Worm (Caenorhabditis elegans) whole organism, young adult: ENCODE data around the gene bli-2.
A peak's percentile ranks its signal among the peaks of the same experiment; 100 is the strongest.

Experiments used
- B0261.1 ChIP-seq: sonication (generic microtip); optimal IDR thresholded peaks from 2 replicates; lab custom pipeline; 2016; ENCODE audit warnings: mild to moderate bottlenecking, missing genetic modification characterization, moderate library complexity, missing compliant biosample characterization
- B0336.3 ChIP-seq: fragments of 200-800 bp; sonication (Bioruptor generic); IDR thresholded peaks from 2 replicates; pipeline ENCODE4 v1.3.6; 2022; ENCODE audit warnings: missing genetic modification characterization, missing compliant biosample characterization
- F10E7.11 ChIP-seq: sonication (generic microtip); optimal IDR thresholded peaks from 2 replicates; lab custom pipeline; 2017; ENCODE audit warnings: mild to moderate bottlenecking, missing genetic modification characterization, moderate library complexity, missing compliant biosample characterization
- F23B12.7 ChIP-seq: sonication (generic microtip); optimal IDR thresholded peaks from 2 replicates; lab custom pipeline; 2017; ENCODE audit warnings: missing genetic modification characterization, mild to moderate bottlenecking, missing compliant biosample characterization, antibody characterized with exemption, moderate library complexity; ENCODE audit not compliant: insufficient read depth
- F57A8.1 ChIP-seq: fragments of 200-800 bp; sonication (Bioruptor generic); optimal IDR thresholded peaks from 2 replicates; lab custom pipeline; 2018; ENCODE audit warnings: mild to moderate bottlenecking, missing genetic modification characterization, moderate library complexity, missing compliant biosample characterization
- K12H6.12 ChIP-seq: fragments of 200-800 bp; sonication (Bioruptor generic); optimal IDR thresholded peaks from 2 replicates; lab custom pipeline; 2018; ENCODE audit warnings: mild to moderate bottlenecking, missing genetic modification characterization, missing compliant biosample characterization
- Y53G8AR.9 ChIP-seq: fragments of 200-800 bp; sonication (Bioruptor generic); conservative IDR thresholded peaks from 2 replicates; pipeline ENCODE4 v1.3.6; 2022; ENCODE audit warnings: missing genetic modification reagents, missing genetic modification characterization, missing compliant biosample characterization
- Y56A3A.18 ChIP-seq: fragments of 200-800 bp; sonication (Bioruptor generic); IDR thresholded peaks from 2 replicates; pipeline ENCODE4 v1.3.6; 2022; ENCODE audit warnings: missing genetic modification reagents, missing genetic modification characterization, missing compliant biosample characterization
- Y79H2A.3 ChIP-seq: fragments of 200-800 bp; sonication (Bioruptor generic); conservative IDR thresholded peaks from 2 replicates; pipeline ENCODE4 v1.3.6; 2022; ENCODE audit warnings: missing genetic modification reagents, missing genetic modification characterization, missing compliant biosample characterization
- aptf-2 ChIP-seq: fragments of 200-800 bp; sonication (Bioruptor generic); conservative IDR thresholded peaks from 2 replicates; pipeline ENCODE4 v1.3.6; 2022; ENCODE audit warnings: missing genetic modification reagents, missing genetic modification characterization, missing compliant biosample characterization
- attf-5 ChIP-seq: fragments of 200-800 bp; sonication (Bioruptor generic); optimal IDR thresholded peaks from 2 replicates; lab custom pipeline; 2018; ENCODE audit warnings: mild to moderate bottlenecking, missing genetic modification characterization, missing compliant biosample characterization
- bed-1 ChIP-seq: fragments of 200-800 bp; sonication (Bioruptor generic); IDR thresholded peaks from 2 replicates; pipeline ENCODE4 v1.3.6; 2022; ENCODE audit warnings: missing genetic modification reagents, missing genetic modification characterization, missing compliant biosample characterization
- bed-2 ChIP-seq: fragments of 200-800 bp; sonication (Bioruptor generic); IDR thresholded peaks from 2 replicates; pipeline ENCODE4 v1.3.6; 2022; ENCODE audit warnings: missing genetic modification reagents, missing genetic modification characterization, missing compliant biosample characterization
- ccch-3 ChIP-seq: fragments of 200-800 bp; sonication (Bioruptor generic); optimal IDR thresholded peaks from 2 replicates; lab custom pipeline; 2018; ENCODE audit warnings: mild to moderate bottlenecking, missing genetic modification characterization, missing compliant biosample characterization
- cebp-1 ChIP-seq, 2 experiments: fragments of 200-800 bp in 1 of 2; sonication (Bioruptor generic) in 1 of 2; sonication (generic microtip) in 1 of 2; IDR thresholded peaks in 1 of 2; optimal IDR thresholded peaks in 1 of 2; 2 replicates each; pipeline versions ENCODE4 v1.3.6 to Lab custom; 2017 to 2022; ENCODE audit warnings: missing compliant biosample characterization in 2 of 2, missing genetic modification characterization in 2 of 2, mild to moderate bottlenecking in 1 of 2, missing genetic modification reagents in 1 of 2, moderate library complexity in 1 of 2
- cebp-2 ChIP-seq: fragments of 200-800 bp; sonication (Bioruptor generic); IDR thresholded peaks from 2 replicates; pipeline ENCODE4 v1.3.6; 2022; ENCODE audit warnings: missing genetic modification characterization, missing compliant biosample characterization
- ceh-100 ChIP-seq: fragments of 200-800 bp; sonication (Bioruptor generic); IDR thresholded peaks from 2 replicates; pipeline ENCODE4 v1.3.6; 2022; ENCODE audit warnings: missing genetic modification reagents, missing genetic modification characterization, missing compliant biosample characterization
- chd-7 ChIP-seq: sonication (generic microtip); optimal IDR thresholded peaks from 2 replicates; lab custom pipeline; 2016; ENCODE audit warnings: mild to moderate bottlenecking, missing genetic modification characterization, moderate library complexity, missing compliant biosample characterization
- die-1 ChIP-seq: sonication (generic microtip); optimal IDR thresholded peaks from 2 replicates; lab custom pipeline; 2016; ENCODE audit warnings: missing genotype, mild to moderate bottlenecking, missing genetic modification characterization, missing compliant biosample characterization
- dox-1 ChIP-seq: fragments of 200-800 bp; sonication (Bioruptor generic); IDR thresholded peaks from 2 replicates; pipeline ENCODE4 v1.3.6; 2022; ENCODE audit warnings: missing genetic modification reagents, missing genetic modification characterization, missing compliant biosample characterization
- egl-18 ChIP-seq: fragments of 200-800 bp; sonication (Bioruptor generic); IDR thresholded peaks from 2 replicates; pipeline ENCODE4 v1.3.6; 2022; ENCODE audit warnings: missing genetic modification reagents, missing genetic modification characterization, missing compliant biosample characterization
- hrde-1 ChIP-seq: sonication (generic microtip); optimal IDR thresholded peaks from 2 replicates; lab custom pipeline; 2016; ENCODE audit warnings: missing genetic modification characterization, mild to moderate bottlenecking, missing compliant biosample characterization, moderate library complexity, missing genotype, missing genetic modification reagents, borderline replicate concordance
- lag-1 ChIP-seq: fragments of 200-800 bp; sonication (Bioruptor generic); IDR thresholded peaks from 2 replicates; pipeline ENCODE4 v1.3.6; 2022; ENCODE audit warnings: missing genetic modification reagents, missing genetic modification characterization, missing compliant biosample characterization
- lin-40 ChIP-seq: sonication (generic microtip); optimal IDR thresholded peaks from 2 replicates; lab custom pipeline; 2016; ENCODE audit warnings: missing genetic modification characterization, mild to moderate bottlenecking, missing compliant biosample characterization, missing genotype, missing genetic modification reagents
- lin-54 ChIP-seq: fragments of 200-800 bp; sonication (Bioruptor generic); optimal IDR thresholded peaks from 2 replicates; lab custom pipeline; 2018; ENCODE audit warnings: mild to moderate bottlenecking, missing genetic modification characterization, missing compliant biosample characterization
- madf-10 ChIP-seq: sonication (generic microtip); optimal IDR thresholded peaks from 2 replicates; lab custom pipeline; 2016; ENCODE audit warnings: mild to moderate bottlenecking, missing genetic modification characterization, missing compliant biosample characterization
- madf-6 ChIP-seq: fragments of 200-800 bp; sonication (Bioruptor generic); IDR thresholded peaks from 2 replicates; pipeline ENCODE4 v1.3.6; 2022; ENCODE audit warnings: missing genetic modification reagents, missing genetic modification characterization, missing compliant biosample characterization
- nfya-2 ChIP-seq: fragments of 200-800 bp; sonication (Bioruptor generic); IDR thresholded peaks from 2 replicates; pipeline ENCODE4 v1.3.6; 2022; ENCODE audit warnings: missing genetic modification reagents, missing genetic modification characterization, missing compliant biosample characterization
- nhr-120 ChIP-seq: fragments of 200-800 bp; sonication (Bioruptor generic); IDR thresholded peaks from 2 replicates; pipeline ENCODE4 v1.3.6; 2022; ENCODE audit warnings: missing genetic modification characterization, missing compliant biosample characterization
- nhr-27 ChIP-seq: fragments of 200-800 bp; sonication (Bioruptor generic); optimal IDR thresholded peaks from 2 replicates; lab custom pipeline; 2018; ENCODE audit warnings: mild to moderate bottlenecking, missing genetic modification characterization, moderate library complexity, missing compliant biosample characterization
- nhr-80 ChIP-seq: sonication (generic microtip); optimal IDR thresholded peaks from 2 replicates; lab custom pipeline; 2016; ENCODE audit warnings: missing genetic modification characterization, missing compliant biosample characterization
- pbrm-1 ChIP-seq: fragments of 200-800 bp; sonication (Bioruptor generic); IDR thresholded peaks from 2 replicates; pipeline ENCODE4 v1.3.6; 2022; ENCODE audit warnings: missing genetic modification reagents, missing genetic modification characterization, missing compliant biosample characterization
- sea-2 ChIP-seq: fragments of 200-800 bp; sonication (Bioruptor generic); IDR thresholded peaks from 2 replicates; pipeline ENCODE4 v1.3.6; 2022; ENCODE audit warnings: missing genetic modification characterization, missing compliant biosample characterization
- snpc-1.1 ChIP-seq: sonication (generic microtip); optimal IDR thresholded peaks from 2 replicates; lab custom pipeline; 2017; ENCODE audit warnings: missing genetic modification characterization, mild to moderate bottlenecking, missing compliant biosample characterization, antibody characterized with exemption, moderate library complexity, missing genotype, missing genetic modification reagents; ENCODE audit not compliant: insufficient read depth
- snpc-1.3 ChIP-seq: sonication (generic microtip); optimal IDR thresholded peaks from 2 replicates; lab custom pipeline; 2017; ENCODE audit warnings: missing genetic modification characterization, mild to moderate bottlenecking, missing compliant biosample characterization, antibody characterized with exemption, moderate library complexity, missing genotype, missing genetic modification reagents; ENCODE audit not compliant: insufficient read depth
- tlf-1 ChIP-seq: fragments of 200-800 bp; sonication (Bioruptor generic); optimal IDR thresholded peaks from 2 replicates; lab custom pipeline; 2018; ENCODE audit warnings: mild to moderate bottlenecking, missing genetic modification characterization, missing compliant biosample characterization
- zfh-2 ChIP-seq: fragments of 200-800 bp; sonication (Bioruptor generic); conservative IDR thresholded peaks from 2 replicates; pipeline ENCODE4 v1.3.6; 2022; ENCODE audit warnings: missing genetic modification reagents, missing genetic modification characterization, missing compliant biosample characterization

bli-2 gene

DNA sequence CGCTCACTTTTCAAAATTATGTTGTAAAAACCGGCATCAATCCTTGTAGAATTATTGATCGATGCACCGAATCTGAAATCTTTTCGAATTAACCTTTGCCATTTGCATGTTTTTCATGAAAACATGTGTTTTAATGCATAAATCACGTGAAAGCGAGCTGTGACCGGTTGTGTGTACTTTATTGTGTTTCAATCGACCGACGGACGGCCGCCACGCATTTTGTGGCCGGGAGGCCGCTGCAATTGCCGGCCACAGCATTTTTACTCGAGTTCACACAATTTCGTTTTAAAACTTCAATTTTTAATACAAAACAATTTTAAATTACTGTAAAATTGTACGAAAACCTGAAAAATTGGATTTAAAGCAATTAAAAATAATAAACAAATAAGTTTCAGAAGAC lies 36.7 kb upstream of the bli-2 start, which contains the start of gene C25H3.11 (continued):
- TF ChIP-seq cebp-1 (GFP tag; IDR thresholded peaks at IDR 0.05; lab: Robert Waterston, UW) (no peak; the same call in 1 of the 2 replicates), cebp-1 (tag; optimal IDR thresholded peaks at IDR 0.05; lab: Kevin White, UChicago) (peak; percentile 63), attf-5 (GFP tag; lab: Kevin White, UChicago) (peak; percentile 79), cebp-2 (GFP tag; lab: Robert Waterston, UW) (no peak), sea-2 (GFP tag; lab: Robert Waterston, UW) (no peak), hrde-1 (tag; lab: Kevin White, UChicago) (no peak), pbrm-1 (peak; percentile 7; the same call in 1 of the 2 replicates), lin-54 (GFP tag; lab: Kevin White, UChicago) (no peak), F23B12.7 (tag; lab: Kevin White, UChicago) (no peak), aptf-2 (GFP tag; lab: Robert Waterston, UW) (0 out of 2 replicates have a peak, but pooled peaks have one; percentile 28), dox-1 (peak; percentile 71), lin-40 (peak; percentile 6), madf-6 (GFP tag; lab: Robert Waterston, UW) (peak; percentile 12; the same call in 1 of the 2 replicates), bed-2 (GFP tag; lab: Robert Waterston, UW) (no peak), Y53G8AR.9 (GFP tag; lab: Robert Waterston, UW) (peak; percentile 29; the same call in 1 of the 2 replicates), Y56A3A.18 (0 out of 2 replicates have a peak, but pooled peaks have one; percentile 53), lag-1 (GFP tag; lab: Robert Waterston, UW) (no peak), snpc-1.1 (no peak), ccch-3 (GFP tag; lab: Kevin White, UChicago) (no peak), F10E7.11 (tag; lab: Kevin White, UChicago) (no peak), K12H6.12 (tag; lab: Kevin White, UChicago) (peak; percentile 20), tlf-1 (GFP tag; lab: Kevin White, UChicago) (peak; percentile 21), nfya-2 (GFP tag; lab: Robert Waterston, UW) (no peak), nhr-80 (tag; lab: Kevin White, UChicago) (peak; percentile 61)

DNA sequence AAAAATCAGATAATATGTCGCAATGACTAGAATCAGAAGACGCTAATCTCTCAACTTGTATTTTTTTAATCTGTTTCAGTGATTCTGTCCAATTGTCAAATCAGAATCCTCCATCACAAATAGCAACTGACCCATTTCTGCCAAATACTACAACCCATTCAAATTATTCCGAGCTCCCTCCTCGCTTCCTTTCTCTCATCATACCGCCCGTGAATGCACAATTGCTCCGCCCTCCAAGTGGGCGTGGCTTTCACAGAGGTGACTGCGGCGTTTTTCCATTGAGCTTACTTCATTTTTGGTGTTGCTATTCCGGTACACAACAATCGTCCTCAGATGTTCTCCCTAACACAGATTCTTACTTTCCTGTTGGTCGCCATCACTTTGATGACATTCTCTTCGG lies 28.5 kb upstream of the bli-2 start, which contains the start of gene flp-27:
Gene flp-27, plus strand, starts transcription at position 301 of the 400 bp plus-strand sequence.
- TF ChIP-seq B0261.1 (tag; lab: Kevin White, UChicago) (no peak), ceh-100 (GFP tag; lab: Robert Waterston, UW) (no peak), B0336.3 (GFP tag; lab: Robert Waterston, UW) (no peak), snpc-1.3 (tag; lab: Kevin White, UChicago) (no peak), nhr-120 (GFP tag; lab: Robert Waterston, UW) (no peak), madf-10 (tag; lab: Kevin White, UChicago) (no peak), nhr-27 (tag; lab: Kevin White, UChicago) (no peak), hrde-1 (tag; lab: Kevin White, UChicago) (no peak), bed-1 (GFP tag; lab: Robert Waterston, UW) (no peak), dox-1 (no peak), F57A8.1 (GFP tag; lab: Kevin White, UChicago) (no peak), Y79H2A.3 (no peak), die-1 (tag; lab: Kevin White, UChicago) (no peak), egl-18 (GFP tag; lab: Robert Waterston, UW) (no peak), zfh-2 (no peak), chd-7 (tag; lab: Kevin White, UChicago) (no peak)
